Fruit fly (Drosophila melanogaster): Measurements from ENCODE around the gene Klp3A.
A peak's percentile ranks its signal among the peaks of the same experiment; 100 is the strongest.

Klp3A gene

DNA sequence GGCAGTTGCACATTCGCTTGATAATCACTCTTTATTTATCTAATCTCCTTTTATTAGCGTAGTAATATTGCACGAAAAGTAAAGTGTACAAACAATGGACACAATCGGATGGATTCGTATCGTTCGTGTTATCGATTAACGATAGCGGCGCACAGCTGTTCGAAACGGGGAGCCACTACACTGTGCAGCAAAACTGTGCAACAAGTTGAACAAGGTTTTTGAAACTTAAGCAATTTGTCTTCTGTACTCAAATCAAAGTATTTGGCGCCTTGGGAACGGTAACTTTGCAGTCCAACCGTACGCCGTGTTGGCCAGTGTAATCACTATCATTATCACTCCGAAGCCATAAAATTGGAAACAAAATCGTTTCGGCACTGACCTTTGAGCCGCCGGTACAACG, 15.8 kb upstream of the Klp3A start, which contains the start of the genes Tsp3A and Seipin (continued):
- TF ChIP-seq Awh (GFP tag; IDR thresholded peaks at IDR 0.05) = peak; percentile 87
- TF ChIP-seq Nf-YC (tag; optimal IDR thresholded peaks at IDR 0.05) = peak; percentile 49
- TF ChIP-seq dmrt99B (tag; optimal IDR thresholded peaks at IDR 0.05) = no peak
- peak; percentile 80 for TF ChIP-seq CG9727 (GFP tag; optimal IDR thresholded peaks at IDR 0.05)
- TF ChIP-seq fd3F (GFP tag; optimal IDR thresholded peaks at IDR 0.05) = peak; percentile 77
- peak; percentile 53 for TF ChIP-seq CG8281 (tag; optimal IDR thresholded peaks at IDR 0.05)
- 0 out of 2 replicates have a peak, but pooled peaks have one; percentile 62 for TF ChIP-seq nerfin-2 (GFP tag; IDR thresholded peaks at IDR 0.05; ENCODE audit: partially characterized antibody)
- TF ChIP-seq ac (GFP tag; optimal IDR thresholded peaks at IDR 0.05) = no peak
- TF ChIP-seq kah (GFP tag; optimal IDR thresholded peaks at IDR 0.05) = peak; percentile 79
- peak; percentile 75; the same call in 2 of the 4 replicates for TF ChIP-seq chinmo (GFP tag; IDR thresholded peaks at IDR 0.05; ENCODE audit: partially characterized antibody)
- TF ChIP-seq Dip2 (GFP tag; IDR thresholded peaks at IDR 0.05) = no peak
- peak; percentile 45 to 61 for TF ChIP-seq chif (GFP tag; optimal IDR thresholded peaks at IDR 0.05)
- peak; percentile 22; the same call in 1 of the 2 replicates for TF ChIP-seq dimm (GFP tag; IDR thresholded peaks at IDR 0.05)
- TF ChIP-seq CG2120 (GFP tag; optimal IDR thresholded peaks at IDR 0.05) = peak; percentile 94
- TF ChIP-seq HLH3B (GFP tag; IDR thresholded peaks at IDR 0.05) = peak; percentile 77
- peak; percentile 88 for TF ChIP-seq CG15269 (tag; optimal IDR thresholded peaks at IDR 0.05)
- no peak for TF ChIP-seq pfk (GFP tag; optimal IDR thresholded peaks at IDR 0.05)
- no peak for TF ChIP-seq tap (tag; optimal IDR thresholded peaks at IDR 0.05)
- peak; percentile 96 for TF ChIP-seq CG2889 (GFP tag; IDR thresholded peaks at IDR 0.05)
- TF ChIP-seq sna (GFP tag; IDR thresholded peaks at IDR 0.05; ENCODE audit: partially characterized antibody) = peak; percentile 44
- TF ChIP-seq CG2712 (tag; optimal IDR thresholded peaks at IDR 0.05) = peak; percentile 77
- 0 out of 2 replicates have a peak, but pooled peaks have one; percentile 24 for TF ChIP-seq ham (GFP tag; IDR thresholded peaks at IDR 0.05)
- no peak for TF ChIP-seq Vsx1 (GFP tag; optimal IDR thresholded peaks at IDR 0.05)
- peak; percentile 89 for TF ChIP-seq CG3281 (GFP tag; optimal IDR thresholded peaks at IDR 0.05)
- peak; percentile 44 for TF ChIP-seq Hey (tag; optimal IDR thresholded peaks at IDR 0.05)
- peak; percentile 87 for TF ChIP-seq Ptx1 (GFP tag; IDR thresholded peaks at IDR 0.05)
- TF ChIP-seq Hr3 (GFP tag; optimal IDR thresholded peaks at IDR 0.05) = peak; percentile 27
- TF ChIP-seq Hr39 (optimal IDR thresholded peaks at IDR 0.05) = no peak
- TF ChIP-seq pan (optimal IDR thresholded peaks at IDR 0.05) = no peak
- TF ChIP-seq pan (GFP tag; optimal IDR thresholded peaks at IDR 0.05 in 1 of 2, IDR thresholded peaks at IDR 0.05 in 1 of 2) = peak in 1 of 2 experiments; percentile 92
- peak; percentile 66 for TF ChIP-seq zf30C (GFP tag; optimal IDR thresholded peaks at IDR 0.05)
- TF ChIP-seq CG12942 (GFP tag; optimal IDR thresholded peaks at IDR 0.05) = peak; percentile 73
- TF ChIP-seq sr (GFP tag; IDR thresholded peaks at IDR 0.05) = peak; percentile 55; the same call in 2 of the 3 replicates
- peak; percentile 77 for TF ChIP-seq Side (GFP tag; optimal IDR thresholded peaks at IDR 0.05)
- no peak for TF ChIP-seq CG15073 (GFP tag; optimal IDR thresholded peaks at IDR 0.05)
- TF ChIP-seq vfl (GFP tag; optimal IDR thresholded peaks at IDR 0.05) = peak; percentile 54
- TF ChIP-seq GATAe (GFP tag; conservative IDR thresholded peaks at IDR 0.05) = peak; percentile 80
- TF ChIP-seq CG9932 (GFP tag; IDR thresholded peaks at IDR 0.05) = peak; percentile 81
- peak; percentile 67; the same call in 1 of the 3 replicates for TF ChIP-seq CG11093 (GFP tag; IDR thresholded peaks at IDR 0.05)
- peak; percentile 81 for TF ChIP-seq CG17829 (tag; optimal IDR thresholded peaks at IDR 0.05)
- TF ChIP-seq Aef1 (GFP tag; IDR thresholded peaks at IDR 0.05) = peak; percentile 84
- TF ChIP-seq CG6654 (GFP tag; optimal IDR thresholded peaks at IDR 0.05) = peak; percentile 42
- peak; percentile 92 for TF ChIP-seq scrt (GFP tag; optimal IDR thresholded peaks at IDR 0.05)
- peak; percentile 74 for TF ChIP-seq CG14050 (GFP tag; IDR thresholded peaks at IDR 0.05)
- peak; percentile 86 for TF ChIP-seq rib (GFP tag; IDR thresholded peaks at IDR 0.05)
- TF ChIP-seq CG43689 (GFP tag; IDR thresholded peaks at IDR 0.05) = 0 out of 2 replicates have a peak, but pooled peaks have one; percentile 17
- TF ChIP-seq cato (GFP tag; optimal IDR thresholded peaks at IDR 0.05; ENCODE audit: borderline replicate concordance) = peak; percentile 56
- TF ChIP-seq CG13123 (GFP tag; optimal IDR thresholded peaks at IDR 0.05) = peak; percentile 33
- peak; percentile 65 for TF ChIP-seq Abd-B (GFP tag; optimal IDR thresholded peaks at IDR 0.05)
- TF ChIP-seq Tbp (GFP tag; optimal IDR thresholded peaks at IDR 0.05) = no peak
- peak; percentile 65 for TF ChIP-seq Dref (GFP tag; IDR thresholded peaks at IDR 0.05)

Data from whole organism, embryonic.